Worm (Caenorhabditis elegans) whole organism, mixed stage, embryonic: ENCODE results near the gene str-99.

Experiments used
- M03D4.4 ChIP-seq: sonication (generic microtip); optimal IDR thresholded peaks from 2 replicates; lab custom pipeline; 2017; ENCODE audit warnings: mild to moderate bottlenecking, missing genetic modification characterization, missing compliant biosample characterization
- bed-3 ChIP-seq: fragments of 200-800 bp; sonication (Bioruptor generic); optimal IDR thresholded peaks from 3 replicates; lab custom pipeline; 2018; ENCODE audit warnings: mild to moderate bottlenecking, missing genetic modification characterization, moderate library complexity, missing compliant biosample characterization
- blmp-1 ChIP-seq: fragments of 150-350 bp; optimal IDR thresholded peaks from 2 replicates; lab custom pipeline; 2014; ENCODE audit warnings: missing biosample characterization, missing genetic modification characterization
- ceh-39 ChIP-seq: fragments of 150-350 bp; optimal IDR thresholded peaks from 2 replicates; lab custom pipeline; 2014; ENCODE audit warnings: missing biosample characterization, missing genetic modification characterization
- ceh-43 ChIP-seq: fragments of 200-800 bp; sonication (Bioruptor generic); optimal IDR thresholded peaks from 2 replicates; lab custom pipeline; 2018; ENCODE audit warnings: mild to moderate bottlenecking, missing genetic modification characterization, moderate library complexity, missing compliant biosample characterization
- ceh-83 ChIP-seq: fragments of 200-800 bp; sonication (Bioruptor generic); optimal IDR thresholded peaks from 2 replicates; lab custom pipeline; 2018; ENCODE audit warnings: mild to moderate bottlenecking, missing genetic modification characterization, missing compliant biosample characterization
- ces-1 ChIP-seq: fragments of 150-350 bp; optimal IDR thresholded peaks from 2 replicates; lab custom pipeline; 2014; ENCODE audit warnings: missing biosample characterization, missing genetic modification reagents, missing genetic modification characterization
- cnd-1 ChIP-seq: fragments of 200-800 bp; sonication (Bioruptor generic); optimal IDR thresholded peaks from 2 replicates; lab custom pipeline; 2018; ENCODE audit warnings: mild to moderate bottlenecking, missing genetic modification characterization, missing compliant biosample characterization
- drap-1 ChIP-seq: fragments of 200-800 bp; sonication (Bioruptor generic); optimal IDR thresholded peaks from 3 replicates; lab custom pipeline; 2018; ENCODE audit warnings: mild to moderate bottlenecking, missing genetic modification characterization, missing compliant biosample characterization
- elt-1 ChIP-seq: sonication (generic microtip); optimal IDR thresholded peaks from 2 replicates; lab custom pipeline; 2017; ENCODE audit warnings: missing genetic modification characterization, mild to moderate bottlenecking, missing compliant biosample characterization, antibody characterized with exemption, moderate library complexity, borderline replicate concordance; ENCODE audit not compliant: insufficient read depth
- elt-3 ChIP-seq: fragments of 150-350 bp; optimal IDR thresholded peaks from 2 replicates; lab custom pipeline; 2014; ENCODE audit warnings: missing biosample characterization, missing genetic modification characterization
- flh-1 ChIP-seq: fragments of 200-800 bp; sonication (Bioruptor generic); optimal IDR thresholded peaks from 2 replicates; lab custom pipeline; 2018; ENCODE audit warnings: mild to moderate bottlenecking, missing genetic modification characterization, moderate library complexity, missing compliant biosample characterization
- ham-2 ChIP-seq: fragments of 200-800 bp; sonication (Bioruptor generic); optimal IDR thresholded peaks from 2 replicates; lab custom pipeline; 2018; ENCODE audit warnings: mild to moderate bottlenecking, missing genetic modification characterization, missing compliant biosample characterization
- hlh-1 ChIP-seq: fragments of 150-350 bp; optimal IDR thresholded peaks from 2 replicates; lab custom pipeline; 2014; ENCODE audit warnings: missing biosample characterization, missing genetic modification reagents, missing genetic modification characterization
- lin-13 ChIP-seq: fragments of 150-350 bp; optimal IDR thresholded peaks from 2 replicates; lab custom pipeline; 2014; ENCODE audit warnings: missing biosample characterization, missing genetic modification characterization
- lin-32 ChIP-seq: fragments of 200-800 bp; sonication (Bioruptor generic); optimal IDR thresholded peaks from 2 replicates; lab custom pipeline; 2018; ENCODE audit warnings: mild to moderate bottlenecking, missing genetic modification characterization, missing compliant biosample characterization
- lsy-2 ChIP-seq: fragments of 150-350 bp; optimal IDR thresholded peaks from 2 replicates; lab custom pipeline; 2014; ENCODE audit warnings: missing biosample characterization, missing genetic modification characterization
- mab-5 ChIP-seq: fragments of 150-350 bp; optimal IDR thresholded peaks from 2 replicates; lab custom pipeline; 2014; ENCODE audit warnings: missing biosample characterization, missing genetic modification characterization
- mep-1 ChIP-seq: fragments of 150-350 bp; optimal IDR thresholded peaks from 2 replicates; lab custom pipeline; 2017; ENCODE audit warnings: missing biosample characterization, missing genetic modification reagents, missing genetic modification characterization, inconsistent platforms
- nhr-12 ChIP-seq: fragments of 150-350 bp; optimal IDR thresholded peaks from 2 replicates; lab custom pipeline; 2014; ENCODE audit warnings: missing biosample characterization, missing genetic modification characterization
- nhr-2 ChIP-seq: fragments of 150-350 bp; optimal IDR thresholded peaks from 2 replicates; lab custom pipeline; 2014; ENCODE audit warnings: missing biosample characterization, missing genetic modification characterization
- nhr-28 ChIP-seq: fragments of 150-350 bp; optimal IDR thresholded peaks from 2 replicates; lab custom pipeline; 2014; ENCODE audit warnings: missing biosample characterization, missing genetic modification characterization
- nhr-76 ChIP-seq: sonication (generic microtip); optimal IDR thresholded peaks from 2 replicates; lab custom pipeline; 2017; ENCODE audit warnings: missing biosample characterization, missing genetic modification characterization
- pha-4 ChIP-seq: fragments of 150-350 bp; optimal IDR thresholded peaks from 2 replicates; lab custom pipeline; 2018; ENCODE audit warnings: missing biosample characterization, missing genetic modification reagents, missing genetic modification characterization
- snpc-4 ChIP-seq: fragments of 150-350 bp; optimal IDR thresholded peaks from 2 replicates; lab custom pipeline; 2014; ENCODE audit warnings: missing biosample characterization, missing genetic modification characterization
- sptf-1 ChIP-seq: sonication (generic microtip); optimal IDR thresholded peaks from 2 replicates; lab custom pipeline; 2017; ENCODE audit warnings: mild to moderate bottlenecking, missing genetic modification characterization, moderate library complexity, missing compliant biosample characterization
- tbx-8 ChIP-seq: fragments of 200-800 bp; sonication (Bioruptor generic); optimal IDR thresholded peaks from 2 replicates; lab custom pipeline; 2018; ENCODE audit warnings: mild to moderate bottlenecking, missing genetic modification characterization, moderate library complexity, missing compliant biosample characterization
- unc-120 ChIP-seq: sonication (generic microtip); optimal IDR thresholded peaks from 2 replicates; lab custom pipeline; 2017; ENCODE audit warnings: missing genetic modification characterization, missing compliant biosample characterization; ENCODE audit not compliant: poor library complexity, severe bottlenecking
- unc-62 ChIP-seq: fragments of 150-350 bp; optimal IDR thresholded peaks from 2 replicates; lab custom pipeline; 2014; ENCODE audit warnings: missing biosample characterization, missing genetic modification reagents, missing genetic modification characterization
- zip-8 ChIP-seq: fragments of 150-350 bp; optimal IDR thresholded peaks from 2 replicates; lab custom pipeline; 2014; ENCODE audit warnings: missing biosample characterization, missing genetic modification characterization
- ztf-11 ChIP-seq: fragments of 150-350 bp; optimal IDR thresholded peaks from 2 replicates; lab custom pipeline; 2014; ENCODE audit warnings: missing biosample characterization, missing genetic modification characterization

Gene str-99

DNA sequence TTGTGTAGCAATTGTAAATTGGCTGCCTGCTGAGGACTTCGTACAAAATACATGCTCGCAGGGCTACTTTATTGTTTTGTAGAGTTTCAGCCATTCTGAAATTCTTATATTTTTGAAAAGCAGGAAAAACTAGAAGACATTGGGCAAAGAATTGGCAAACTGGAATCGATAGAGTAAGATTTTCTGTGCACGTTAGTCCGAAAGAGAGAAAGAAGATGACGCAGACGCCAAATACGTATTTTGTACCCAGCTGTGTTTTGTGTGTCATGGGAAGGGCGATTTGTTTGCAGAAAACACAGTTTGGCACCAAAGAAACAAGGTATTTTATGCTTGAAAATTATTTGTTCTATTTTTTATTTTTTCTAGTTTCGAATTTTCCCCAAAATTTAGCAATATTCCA is 30.9 kb downstream of the str-99 start, which contains the start of gene fbxa-143:
Gene fbxa-143, minus strand, starts transcription at position 101 of the 400 bp plus-strand sequence.
- TF ChIP-seq M03D4.4 (tag; lab: Kevin White, UChicago) (no peak), nhr-12 (tag; lab: Kevin White, UChicago) (no peak), ztf-11 (tag; lab: Kevin White, UChicago) (no peak), lin-32 (GFP tag; lab: Kevin White, UChicago) (no peak), cnd-1 (tag; lab: Kevin White, UChicago) (no peak), unc-62 (no peak), nhr-28 (tag; lab: Kevin White, UChicago) (no peak), lin-13 (tag; lab: Kevin White, UChicago) (no peak), mep-1 (tag; lab: Kevin White, UChicago) (no peak), lsy-2 (no peak), ceh-83 (GFP tag; lab: Kevin White, UChicago) (no peak), bed-3 (GFP tag; lab: Kevin White, UChicago) (no peak), ceh-39 (tag; lab: Kevin White, UChicago) (no peak), zip-8 (tag; lab: Kevin White, UChicago) (no peak), ham-2 (GFP tag; lab: Kevin White, UChicago) (no peak), tbx-8 (GFP tag; lab: Kevin White, UChicago) (no peak), blmp-1 (no peak), elt-3 (no peak)

DNA sequence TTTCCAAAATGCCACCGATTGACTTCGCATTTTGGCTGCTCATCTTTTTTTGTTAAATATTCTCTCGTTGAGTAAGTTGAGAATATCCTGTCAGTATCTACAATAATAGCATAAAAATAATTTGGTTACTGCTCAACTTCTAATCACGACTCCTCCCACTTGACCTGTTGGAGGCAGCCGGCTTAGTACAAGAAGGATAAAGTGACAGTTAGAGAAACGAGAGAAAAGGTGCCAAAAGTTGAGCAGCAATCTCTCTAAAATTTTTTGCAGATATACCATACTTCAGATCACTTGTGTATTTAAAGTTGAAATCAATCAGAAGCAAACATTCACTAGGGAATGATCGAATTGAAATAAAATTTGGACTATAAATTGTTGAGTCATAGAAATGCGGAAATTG is 33.6 kb downstream of the str-99 start, which contains the start of gene nhr-111:
Gene nhr-111, minus strand, starts transcription at position 101 of the 400 bp plus-strand sequence.
- TF ChIP-seq drap-1 (GFP tag; lab: Kevin White, UChicago): no peak
- no peak for TF ChIP-seq elt-3
- TF ChIP-seq nhr-76 (tag; lab: Kevin White, UChicago): no peak
- no peak for TF ChIP-seq unc-62
- TF ChIP-seq blmp-1: no peak

DNA sequence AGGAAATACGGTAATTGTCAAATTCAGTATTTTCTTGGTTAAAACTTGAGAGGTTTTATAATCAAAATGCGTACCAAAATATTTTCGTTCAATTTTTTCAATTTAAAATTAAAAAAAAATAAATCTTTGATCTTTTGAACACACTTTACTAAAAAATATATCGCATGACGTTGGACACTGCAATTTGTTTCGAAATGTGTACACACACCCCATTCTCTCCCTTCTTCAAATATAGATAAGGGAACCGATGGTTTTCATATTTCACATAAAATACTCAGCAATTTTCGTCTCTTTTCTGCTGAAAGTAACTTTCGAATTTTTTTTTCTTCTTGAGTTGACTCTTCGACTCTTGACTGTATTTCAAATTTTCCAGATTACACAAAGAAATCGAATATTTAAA is 36.8 kb downstream of the str-99 start:
- TF ChIP-seq sptf-1 (tag; lab: Kevin White, UChicago) (no peak), nhr-28 (tag; lab: Kevin White, UChicago) (no peak), elt-3 (no peak), tbx-8 (GFP tag; lab: Kevin White, UChicago) (no peak), lin-32 (GFP tag; lab: Kevin White, UChicago) (no peak), ceh-43 (no peak), ztf-11 (tag; lab: Kevin White, UChicago) (no peak), ham-2 (GFP tag; lab: Kevin White, UChicago) (no peak), M03D4.4 (tag; lab: Kevin White, UChicago) (no peak), snpc-4 (tag; lab: Kevin White, UChicago) (no peak), flh-1 (GFP tag; lab: Kevin White, UChicago) (no peak), lin-13 (tag; lab: Kevin White, UChicago) (no peak), lsy-2 (no peak), elt-1 (no peak), drap-1 (GFP tag; lab: Kevin White, UChicago) (no peak), hlh-1 (tag; lab: Kevin White, UChicago) (no peak)

DNA sequence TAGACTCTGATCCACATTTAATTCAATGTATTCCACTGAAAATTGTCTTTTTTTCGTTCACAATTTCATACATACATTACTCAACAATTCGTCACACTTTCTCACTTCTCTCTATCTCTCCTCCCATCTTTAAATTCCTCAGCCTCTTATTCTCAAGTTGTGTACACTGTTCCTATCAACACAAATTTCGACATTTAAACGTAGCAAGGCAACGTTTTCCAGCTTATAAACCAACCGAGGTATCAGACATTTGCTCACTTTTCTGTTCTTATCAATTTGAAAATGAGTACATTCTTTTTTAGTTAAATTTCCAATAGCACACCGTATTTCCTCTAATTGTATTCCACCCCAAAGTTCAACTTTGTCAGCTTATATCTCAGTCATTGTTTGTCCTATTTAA is 37.4 kb downstream of the str-99 start, which contains the start of gene skr-3:
Gene skr-3, plus strand, starts transcription at position 163 of the 400 bp plus-strand sequence.
- TF ChIP-seq nhr-2 (no peak), lsy-2 (no peak), bed-3 (GFP tag; lab: Kevin White, UChicago) (no peak), unc-120 (no peak), mab-5 (tag; lab: Kevin White, UChicago) (no peak), nhr-28 (tag; lab: Kevin White, UChicago) (no peak), ces-1 (no peak), drap-1 (GFP tag; lab: Kevin White, UChicago) (no peak), flh-1 (GFP tag; lab: Kevin White, UChicago) (no peak), unc-62 (no peak), blmp-1 (no peak), nhr-12 (tag; lab: Kevin White, UChicago) (no peak), tbx-8 (GFP tag; lab: Kevin White, UChicago) (no peak), elt-3 (no peak), zip-8 (tag; lab: Kevin White, UChicago) (no peak), pha-4 (tag; lab: Kevin White, UChicago) (no peak), nhr-76 (tag; lab: Kevin White, UChicago) (no peak), ceh-43 (no peak), mep-1 (tag; lab: Kevin White, UChicago) (no peak)

DNA sequence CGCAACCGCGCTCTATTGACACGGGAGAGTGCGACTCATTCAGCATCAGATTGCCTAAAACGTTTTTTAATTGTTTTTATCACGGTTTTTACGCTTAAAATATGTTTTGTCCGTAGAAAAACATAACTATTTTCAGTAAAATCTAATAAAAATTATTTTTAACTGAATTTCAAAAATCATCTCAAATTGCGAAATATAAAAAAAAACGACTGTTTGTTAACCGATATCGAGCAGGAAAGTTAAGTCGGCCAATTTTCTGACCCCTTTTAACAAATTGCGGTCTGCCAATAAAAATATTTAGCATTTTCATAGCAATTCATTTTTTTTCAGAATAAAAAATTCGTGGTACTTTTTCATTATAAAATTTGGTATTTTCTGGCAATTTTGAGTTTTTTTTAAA is 37.8 kb downstream of the str-99 start:
- no peak for TF ChIP-seq mep-1 (tag; lab: Kevin White, UChicago)
- no peak for TF ChIP-seq ceh-39 (tag; lab: Kevin White, UChicago)
- TF ChIP-seq flh-1 (GFP tag; lab: Kevin White, UChicago): no peak
- no peak for TF ChIP-seq lin-13 (tag; lab: Kevin White, UChicago)
- no peak for TF ChIP-seq snpc-4 (tag; lab: Kevin White, UChicago)
- no peak for TF ChIP-seq blmp-1
